Worm (Caenorhabditis elegans) whole organism, L4 larva: ENCODE results near the gene pap-2.

ENCODE experiments used
- ceh-62 ChIP-seq: sonication (generic microtip); optimal IDR thresholded peaks from 2 replicates; lab custom pipeline; 2017; ENCODE audit warnings: missing biosample characterization, missing genetic modification characterization
- lin-38 ChIP-seq: fragments of 200-800 bp; sonication (Bioruptor generic); IDR thresholded peaks from 2 replicates; pipeline ENCODE4 v1.3.6; 2022; ENCODE audit warnings: missing genetic modification reagents, missing genetic modification characterization, missing compliant biosample characterization

- TF ChIP-seq ceh-62 (tag; lab: Kevin White, UChicago) (no peak), lin-38 (GFP tag; lab: Robert Waterston, UW) (no peak)
Observed at ce11 chrII:9594924-9595323, 14.3 kb downstream of the pap-2 start, which contains the start of gene E02H1.5.
